Fruit fly (Drosophila melanogaster) whole organism, adult: ENCODE results near the gene CG13064.

Experiments used
- CG11617 ChIP-seq: fragments of 200-800 bp; sonication (Bioruptor generic); optimal IDR thresholded peaks from 2 replicates; lab custom pipeline; 2017; ENCODE audit warnings: mild to moderate bottlenecking, missing biosample characterization, missing genetic modification reagents, missing genetic modification characterization
- CG12768 ChIP-seq: fragments of 200-800 bp; sonication (Bioruptor generic); optimal IDR thresholded peaks from 2 replicates; lab custom pipeline; 2017; ENCODE audit warnings: missing biosample characterization, missing genetic modification characterization, mild to moderate bottlenecking, moderate library complexity, missing genetic modification reagents
- CG14711 ChIP-seq: fragments of 200-800 bp; sonication (Bioruptor generic); optimal IDR thresholded peaks from 2 replicates; lab custom pipeline; 2018; ENCODE audit warnings: missing biosample characterization, mild to moderate bottlenecking, missing genetic modification characterization, moderate library complexity
- CG1620 ChIP-seq: fragments of 200-800 bp; sonication (Bioruptor generic); optimal IDR thresholded peaks from 2 replicates; lab custom pipeline; 2016; ENCODE audit warnings: missing biosample characterization, missing genetic modification characterization
- CG33017 ChIP-seq: fragments of 200-800 bp; sonication (Bioruptor generic); optimal IDR thresholded peaks from 2 replicates; lab custom pipeline; 2018; ENCODE audit warnings: missing biosample characterization, mild to moderate bottlenecking, missing genetic modification characterization, moderate library complexity
- CG5204 ChIP-seq: fragments of 200-800 bp; sonication (Bioruptor generic); optimal IDR thresholded peaks from 2 replicates; lab custom pipeline; 2016; ENCODE audit warnings: missing biosample characterization, missing genetic modification characterization
- CG7045 ChIP-seq: fragments of 200-800 bp; sonication (Bioruptor generic); optimal IDR thresholded peaks from 2 replicates; lab custom pipeline; 2017; ENCODE audit warnings: missing biosample characterization, mild to moderate bottlenecking, missing genetic modification characterization
- CG7101 ChIP-seq: fragments of 200-800 bp; sonication (Bioruptor generic); optimal IDR thresholded peaks from 2 replicates; lab custom pipeline; 2018; ENCODE audit warnings: missing biosample characterization, mild to moderate bottlenecking, missing genetic modification characterization, moderate library complexity
- Clk ChIP-seq: fragments of 200-800 bp; sonication (Bioruptor generic); optimal IDR thresholded peaks from 2 replicates; lab custom pipeline; 2017; ENCODE audit warnings: missing biosample characterization, missing genetic modification characterization
- Crg-1 ChIP-seq: fragments of 200-800 bp; sonication (Bioruptor generic); optimal IDR thresholded peaks from 2 replicates; lab custom pipeline; 2016; ENCODE audit warnings: missing biosample characterization, missing genetic modification characterization
- Hr96 ChIP-seq: fragments of 200-800 bp; sonication (Bioruptor generic); optimal IDR thresholded peaks from 2 replicates; lab custom pipeline; 2016; ENCODE audit warnings: missing biosample characterization, missing genetic modification characterization
- Mnt ChIP-seq: fragments of 200-800 bp; sonication (Bioruptor generic); optimal IDR thresholded peaks from 2 replicates; lab custom pipeline; 2016; ENCODE audit warnings: missing biosample characterization, mild to moderate bottlenecking, missing genetic modification characterization
- bab1 ChIP-seq: fragments of 200-800 bp; sonication (Bioruptor generic); optimal IDR thresholded peaks from 3 replicates; lab custom pipeline; 2019; ENCODE audit warnings: missing biosample characterization, mild to moderate bottlenecking, missing genetic modification characterization, moderate library complexity
- cic ChIP-seq: fragments of 200-800 bp; sonication (Bioruptor generic); optimal IDR thresholded peaks from 2 replicates; lab custom pipeline; 2017; ENCODE audit warnings: missing biosample characterization, mild to moderate bottlenecking, missing genetic modification characterization, moderate library complexity
- cnc ChIP-seq, 2 experiments: fragments of >200 bp; optimal IDR thresholded peaks; 2 replicates each; lab custom pipeline; 2017
- kay ChIP-seq: fragments of 200-800 bp; sonication (Bioruptor generic); peaks from one replicate; lab custom pipeline; 2016; ENCODE audit warnings: missing biosample characterization, missing genetic modification characterization, borderline replicate concordance
- ovo ChIP-seq: fragments of 200-800 bp; sonication (Bioruptor generic); optimal IDR thresholded peaks from 2 replicates; lab custom pipeline; 2016; ENCODE audit warnings: missing biosample characterization, missing genetic modification characterization
- pad ChIP-seq: fragments of 200-800 bp; sonication (Bioruptor generic); optimal IDR thresholded peaks from 3 replicates; lab custom pipeline; 2017; ENCODE audit warnings: missing biosample characterization, missing genetic modification characterization, mild to moderate bottlenecking, moderate library complexity, missing genetic modification reagents
- tj ChIP-seq: fragments of 200-800 bp; sonication (Bioruptor generic); optimal IDR thresholded peaks from 3 replicates; lab custom pipeline; 2017; ENCODE audit warnings: missing biosample characterization, mild to moderate bottlenecking, missing genetic modification characterization, moderate library complexity
- toe ChIP-seq: fragments of 200-800 bp; sonication (Bioruptor generic); optimal IDR thresholded peaks from 2 replicates; lab custom pipeline; 2016; ENCODE audit warnings: missing biosample characterization, missing genetic modification characterization

CG13064 gene

dm6 chr3L:16305820-16306650, 25.8 kb downstream of the CG13064 start, which contains the start of the genes CG13043 and CG13063:
CG13043 (minus strand) TSS chr3L:16305870.
CG13063 (plus strand) TSS chr3L:16306600.
- TF ChIP-seq cic, result no peak
- no peak for TF ChIP-seq bab1 (GFP tag; lab: Kevin White, UChicago)
- no peak for TF ChIP-seq CG12768 (GFP tag; lab: Kevin White, UChicago)
- TF ChIP-seq CG33017 (tag; lab: Kevin White, UChicago), result no peak
- no peak for TF ChIP-seq Mnt
- no peak for TF ChIP-seq tj
- no peak for TF ChIP-seq kay (GFP tag; lab: Kevin White, UChicago)
- TF ChIP-seq CG5204, result no peak
- no peak for TF ChIP-seq CG7101 (tag; lab: Kevin White, UChicago)
- TF ChIP-seq cnc (optimal IDR thresholded peaks at IDR 0.05; lab: Kevin White, UChicago), result no peak
- TF ChIP-seq CG7045, result no peak
- TF ChIP-seq CG11617 (GFP tag; lab: Kevin White, UChicago), result no peak
- TF ChIP-seq Clk (GFP tag; lab: Kevin White, UChicago), result no peak
- TF ChIP-seq Hr96, result no peak
- no peak for TF ChIP-seq CG14711 (tag; lab: Kevin White, UChicago)
- TF ChIP-seq CG1620 (GFP tag; lab: Kevin White, UChicago), result no peak
- TF ChIP-seq ovo, result no peak
- TF ChIP-seq toe, result no peak
- no peak for TF ChIP-seq pad (GFP tag; lab: Kevin White, UChicago)
- no peak for TF ChIP-seq Crg-1 (GFP tag; lab: Kevin White, UChicago)

dm6 chr3L:16308380-16308779, 28.2 kb downstream of the CG13064 start, which contains the start of gene CG13042:
CG13042 (minus strand) TSS chr3L:16308480.
- TF ChIP-seq CG7101 (tag; lab: Kevin White, UChicago) (no peak), CG7045 (no peak), CG12768 (GFP tag; lab: Kevin White, UChicago) (no peak), CG11617 (GFP tag; lab: Kevin White, UChicago) (no peak), pad (GFP tag; lab: Kevin White, UChicago) (no peak), bab1 (GFP tag; lab: Kevin White, UChicago) (no peak), ovo (no peak)

- TF ChIP-seq CG14711 (tag; lab: Kevin White, UChicago) (no peak), CG5204 (peak; percentile 32)
These were observed 29.8 kb downstream of the CG13064 start for dm6 chr3L:16309972-16310371.

dm6 chr3L:16313985-16314384, 33.8 kb downstream of the CG13064 start, which contains the start of gene CG13062:
CG13062 (plus strand) TSS chr3L:16314285.
- no peak for TF ChIP-seq CG33017 (tag; lab: Kevin White, UChicago)
- TF ChIP-seq tj, result no peak
- no peak for TF ChIP-seq Hr96
- no peak for TF ChIP-seq CG11617 (GFP tag; lab: Kevin White, UChicago)
- no peak for TF ChIP-seq CG14711 (tag; lab: Kevin White, UChicago)

- TF ChIP-seq CG1620 (GFP tag; lab: Kevin White, UChicago) (no peak), kay (GFP tag; lab: Kevin White, UChicago) (no peak), CG7101 (tag; lab: Kevin White, UChicago) (no peak), pad (GFP tag; lab: Kevin White, UChicago) (no peak), cic (no peak), ovo (no peak), bab1 (GFP tag; lab: Kevin White, UChicago) (no peak), tj (no peak), CG5204 (no peak), CG12768 (GFP tag; lab: Kevin White, UChicago) (no peak), cnc (optimal IDR thresholded peaks at IDR 0.05; lab: Kevin White, UChicago) (no peak)
These were observed 37.5 kb downstream of the CG13064 start, which contains the start of gene Nplp3 for dm6 chr3L:16317724-16318123. Nplp3 (plus strand) TSS chr3L:16318024.

dm6 chr3L:16319399-16319906, 39.2 kb downstream of the CG13064 start, which contains the start of the genes CG13041 and CG13060:
CG13041 (minus strand) TSS chr3L:16319526.
CG13060 (plus strand) TSS chr3L:16319856.
- no peak for TF ChIP-seq bab1 (GFP tag; lab: Kevin White, UChicago)
- TF ChIP-seq Hr96, result no peak
- TF ChIP-seq CG12768 (GFP tag; lab: Kevin White, UChicago), result no peak
- TF ChIP-seq tj, result no peak
- no peak for TF ChIP-seq CG1620 (GFP tag; lab: Kevin White, UChicago)
- TF ChIP-seq CG5204, result no peak
- TF ChIP-seq kay (GFP tag; lab: Kevin White, UChicago), result no peak
- no peak for TF ChIP-seq cic
- no peak for TF ChIP-seq CG11617 (GFP tag; lab: Kevin White, UChicago)
- no peak for TF ChIP-seq CG14711 (tag; lab: Kevin White, UChicago)
- no peak for TF ChIP-seq CG7101 (tag; lab: Kevin White, UChicago)
- no peak for TF ChIP-seq CG7045
- no peak for TF ChIP-seq ovo
- TF ChIP-seq CG33017 (tag; lab: Kevin White, UChicago), result no peak

- no peak for TF ChIP-seq cnc (optimal IDR thresholded peaks at IDR 0.05; lab: Kevin White, UChicago)
- TF ChIP-seq Hr96, result no peak
- TF ChIP-seq ovo, result no peak
- TF ChIP-seq kay (GFP tag; lab: Kevin White, UChicago), result no peak
- no peak for TF ChIP-seq cic
- TF ChIP-seq Mnt, result no peak
- no peak for TF ChIP-seq Crg-1 (GFP tag; lab: Kevin White, UChicago)
- TF ChIP-seq toe, result no peak
- TF ChIP-seq pad (GFP tag; lab: Kevin White, UChicago), result no peak
- TF ChIP-seq CG11617 (GFP tag; lab: Kevin White, UChicago), result no peak
- no peak for TF ChIP-seq CG33017 (tag; lab: Kevin White, UChicago)
- no peak for TF ChIP-seq CG12768 (GFP tag; lab: Kevin White, UChicago)
- no peak for TF ChIP-seq tj
- TF ChIP-seq CG7101 (tag; lab: Kevin White, UChicago), result no peak
- no peak for TF ChIP-seq CG7045
- TF ChIP-seq CG14711 (tag; lab: Kevin White, UChicago), result no peak
These were observed 41.0 kb downstream of the CG13064 start, which contains the start of gene CG42718 for dm6 chr3L:16321172-16321571. CG42718 (minus strand) TSS chr3L:16321272.
